Fruit fly (Drosophila melanogaster) whole organism, embryonic: ENCODE data around the gene Rnf146.

ENCODE experiments used
- Ada2b ChIP-seq: fragments of 200-800 bp; sonication (Bioruptor generic); IDR thresholded peaks from 2 replicates; pipeline ENCODE4 v1.3.6; 2022; ENCODE audit warnings: missing biosample characterization, missing genetic modification characterization
- Antp ChIP-seq: fragments of 200-800 bp; sonication (Bioruptor generic); optimal IDR thresholded peaks from 3 replicates; lab custom pipeline; 2016; ENCODE audit warnings: missing biosample characterization, missing genetic modification characterization
- BEAF-32 ChIP-seq: fragments of 200-800 bp; sonication (Bioruptor generic); optimal IDR thresholded peaks from 3 replicates; lab custom pipeline; 2017; ENCODE audit warnings: missing biosample characterization, missing genetic modification characterization, mild to moderate bottlenecking, moderate library complexity, missing genetic modification reagents
- Blimp-1 ChIP-seq: fragments of 200-800 bp; sonication (Bioruptor generic); optimal IDR thresholded peaks from 3 replicates; lab custom pipeline; 2018; ENCODE audit warnings: missing biosample characterization, missing genetic modification characterization, mild to moderate bottlenecking, moderate library complexity, missing genetic modification reagents
- CG10267 ChIP-seq: fragments of 200-800 bp; sonication (Bioruptor generic); optimal IDR thresholded peaks from 2 replicates; lab custom pipeline; 2018; ENCODE audit warnings: missing biosample characterization, mild to moderate bottlenecking, missing genetic modification characterization, moderate library complexity
- CG11560 ChIP-seq: fragments of 200-800 bp; sonication (Bioruptor generic); IDR thresholded peaks from 3 replicates; pipeline ENCODE4 v1.3.6; 2022; ENCODE audit warnings: missing biosample characterization, missing genetic modification characterization
- CG14014 ChIP-seq: fragments of 200-800 bp; sonication (Bioruptor generic); IDR thresholded peaks from 2 replicates; pipeline ENCODE4 v1.3.6; 2022; ENCODE audit warnings: missing biosample characterization, missing genetic modification characterization
- CG14050 ChIP-seq: fragments of 200-800 bp; sonication (Bioruptor generic); IDR thresholded peaks from 3 replicates; pipeline ENCODE4 v1.3.6; 2022; ENCODE audit warnings: missing biosample characterization, missing genetic modification characterization
- CG14710 ChIP-seq: fragments of 200-800 bp; sonication (Bioruptor generic); optimal IDR thresholded peaks from 3 replicates; lab custom pipeline; 2019; ENCODE audit warnings: missing biosample characterization, mild to moderate bottlenecking, missing genetic modification characterization, moderate library complexity
- CG16813 ChIP-seq: fragments of 200-800 bp; sonication (Bioruptor generic); IDR thresholded peaks from 3 replicates; pipeline ENCODE4 v1.3.6; 2022; ENCODE audit warnings: missing biosample characterization, missing genetic modification characterization; ENCODE audit not compliant: partially characterized antibody
- CG17829 ChIP-seq: fragments of 200-800 bp; optimal IDR thresholded peaks from 2 replicates; lab custom pipeline; 2019; ENCODE audit warnings: missing biosample characterization, mild to moderate bottlenecking, missing genetic modification characterization, moderate library complexity
- CG1832 ChIP-seq: fragments of 200-800 bp; sonication (Bioruptor generic); optimal IDR thresholded peaks from 2 replicates; lab custom pipeline; 2017; ENCODE audit warnings: missing biosample characterization, mild to moderate bottlenecking, missing genetic modification characterization, inconsistent platforms
- CG18476 ChIP-seq: fragments of 200-800 bp; sonication (Bioruptor generic); optimal IDR thresholded peaks from 2 replicates; lab custom pipeline; 2016; ENCODE audit warnings: missing biosample characterization, mild to moderate bottlenecking, missing genetic modification characterization
- CG2116 ChIP-seq: fragments of 200-800 bp; sonication (Bioruptor generic); optimal IDR thresholded peaks from 3 replicates; lab custom pipeline; 2018; ENCODE audit warnings: missing biosample characterization, mild to moderate bottlenecking, missing genetic modification characterization
- CG30403 ChIP-seq: fragments of 200-800 bp; sonication (Bioruptor generic); optimal IDR thresholded peaks from 3 replicates; lab custom pipeline; 2016; ENCODE audit warnings: missing biosample characterization, missing genetic modification characterization
- CG6689 ChIP-seq: fragments of 200-800 bp; sonication (Bioruptor generic); IDR thresholded peaks from 2 replicates; pipeline ENCODE4 v1.3.6; 2022; ENCODE audit warnings: missing biosample characterization, missing genetic modification characterization
- CG6854 ChIP-seq: fragments of 200-800 bp; sonication (Bioruptor generic); optimal IDR thresholded peaks from 3 replicates; lab custom pipeline; 2017; ENCODE audit warnings: missing biosample characterization, mild to moderate bottlenecking, missing genetic modification characterization
- CG9727 ChIP-seq: fragments of 200-800 bp; sonication (Bioruptor generic); optimal IDR thresholded peaks from 3 replicates; lab custom pipeline; 2017; ENCODE audit warnings: missing biosample characterization, mild to moderate bottlenecking, missing genetic modification characterization
- E2f2 ChIP-seq: fragments of 200-800 bp; sonication (Bioruptor generic); IDR thresholded peaks from 2 replicates; pipeline ENCODE4 v1.3.6; 2022; ENCODE audit warnings: missing biosample characterization, missing genetic modification characterization
- Gsc ChIP-seq: fragments of 200-800 bp; sonication (Bioruptor generic); IDR thresholded peaks from 2 replicates; pipeline ENCODE4 v1.3.6; 2022; ENCODE audit warnings: missing biosample characterization, missing genetic modification characterization
- HLH54F ChIP-seq: fragments of 200-800 bp; sonication (Bioruptor generic); optimal IDR thresholded peaks from 3 replicates; lab custom pipeline; 2016; ENCODE audit warnings: missing biosample characterization, missing genetic modification characterization
- Hr51 ChIP-seq, 2 experiments: fragments of 200-800 bp; sonication (Bioruptor generic); optimal IDR thresholded peaks; 2 replicates in 1 of 2; 3 replicates in 1 of 2; lab custom pipeline; 2016 to 2018; ENCODE audit warnings: missing biosample characterization in 2 of 2, missing genetic modification characterization in 2 of 2, mild to moderate bottlenecking in 1 of 2, moderate library complexity in 1 of 2
- MTF-1 ChIP-seq: fragments of 200-800 bp; sonication (Bioruptor generic); optimal IDR thresholded peaks from 2 replicates; lab custom pipeline; 2018; ENCODE audit warnings: missing biosample characterization, mild to moderate bottlenecking, missing genetic modification characterization, borderline replicate concordance
- Mad ChIP-seq: fragments of 200-800 bp; sonication (Bioruptor generic); optimal IDR thresholded peaks from 2 replicates; lab custom pipeline; 2016; ENCODE audit warnings: missing biosample characterization, missing genetic modification characterization
- Meics ChIP-seq: fragments of 200-800 bp; sonication (Bioruptor generic); optimal IDR thresholded peaks from 2 replicates; lab custom pipeline; 2017; ENCODE audit warnings: missing biosample characterization, mild to moderate bottlenecking, missing genetic modification characterization
- Nf-YB ChIP-seq: fragments of 200-800 bp; sonication (Bioruptor generic); optimal IDR thresholded peaks from 3 replicates; lab custom pipeline; 2019; ENCODE audit warnings: missing biosample characterization, mild to moderate bottlenecking, missing genetic modification characterization, moderate library complexity
- Optix ChIP-seq: fragments of 200-800 bp; sonication (Bioruptor generic); IDR thresholded peaks from 3 replicates; pipeline ENCODE4 v1.3.6; 2022; ENCODE audit warnings: missing biosample characterization, missing genetic modification characterization
- Rx ChIP-seq: fragments of 200-800 bp; sonication (Bioruptor generic); IDR thresholded peaks from 2 replicates; pipeline ENCODE4 v1.3.6; 2022; ENCODE audit warnings: missing biosample characterization, missing genetic modification characterization
- Spps ChIP-seq: fragments of 200-800 bp; sonication (Bioruptor generic); optimal IDR thresholded peaks from 2 replicates; lab custom pipeline; 2018; ENCODE audit warnings: missing biosample characterization, mild to moderate bottlenecking, missing genetic modification characterization
- Sry-β ChIP-seq: fragments of 200-800 bp; sonication (Bioruptor generic); optimal IDR thresholded peaks from 2 replicates; lab custom pipeline; 2018; ENCODE audit warnings: missing biosample characterization, mild to moderate bottlenecking, missing genetic modification characterization, moderate library complexity
- Taf1 ChIP-seq: fragments of 200-800 bp; sonication (Bioruptor generic); IDR thresholded peaks from 2 replicates; pipeline ENCODE4 v1.3.6; 2022; ENCODE audit warnings: missing biosample characterization, missing genetic modification characterization
- Usf ChIP-seq: fragments of 200-800 bp; sonication (Bioruptor generic); optimal IDR thresholded peaks from 2 replicates; lab custom pipeline; 2017; ENCODE audit warnings: missing genotype, missing biosample characterization, missing genetic modification characterization
- YL-1 ChIP-seq: fragments of 200-800 bp; sonication (Bioruptor generic); optimal IDR thresholded peaks from 3 replicates; lab custom pipeline; 2017; ENCODE audit warnings: missing biosample characterization, mild to moderate bottlenecking, missing genetic modification characterization
- al ChIP-seq: fragments of 200-800 bp; sonication (Bioruptor generic); IDR thresholded peaks from 2 replicates; pipeline ENCODE4 v1.3.6; 2022; ENCODE audit warnings: missing biosample characterization, missing genetic modification characterization
- cas ChIP-seq: fragments of 200-800 bp; sonication (Bioruptor generic); IDR thresholded peaks from 2 replicates; pipeline ENCODE4 v1.3.6; 2022; ENCODE audit warnings: missing biosample characterization, missing genetic modification characterization
- crc ChIP-seq: fragments of 200-800 bp; sonication (Bioruptor generic); optimal IDR thresholded peaks from 2 replicates; lab custom pipeline; 2016; ENCODE audit warnings: missing biosample characterization, missing genetic modification characterization
- da ChIP-seq: fragments of 200-800 bp; sonication (Bioruptor generic); optimal IDR thresholded peaks from 2 replicates; lab custom pipeline; 2016; ENCODE audit warnings: missing biosample characterization, missing genetic modification characterization
- dan ChIP-seq: fragments of 200-800 bp; sonication (Bioruptor generic); IDR thresholded peaks from 2 replicates; pipeline ENCODE4 v1.3.6; 2022; ENCODE audit warnings: missing biosample characterization, missing genetic modification characterization
- dysf ChIP-seq: fragments of 200-800 bp; sonication (Bioruptor generic); IDR thresholded peaks from 3 replicates; pipeline ENCODE4 v1.3.6; 2022; ENCODE audit warnings: missing biosample characterization, missing genetic modification characterization
- ftz-f1 ChIP-seq: fragments of 200-800 bp; sonication (Bioruptor generic); optimal IDR thresholded peaks from 2 replicates; lab custom pipeline; 2016; ENCODE audit warnings: missing biosample characterization, missing genetic modification characterization
- gsb ChIP-seq: fragments of 200-800 bp; sonication (Bioruptor generic); IDR thresholded peaks from 2 replicates; pipeline ENCODE4 v1.3.6; 2022; ENCODE audit warnings: missing biosample characterization, missing genetic modification characterization
- mirr ChIP-seq: fragments of 200-800 bp; sonication (Bioruptor generic); optimal IDR thresholded peaks from 3 replicates; lab custom pipeline; 2018; ENCODE audit warnings: missing biosample characterization, mild to moderate bottlenecking, missing genetic modification characterization
- odd ChIP-seq: fragments of 200-800 bp; sonication (Bioruptor generic); optimal IDR thresholded peaks from 2 replicates; lab custom pipeline; 2017; ENCODE audit warnings: missing biosample characterization, mild to moderate bottlenecking, missing genetic modification characterization
- onecut ChIP-seq: fragments of 200-800 bp; sonication (Bioruptor generic); IDR thresholded peaks from 2 replicates; pipeline ENCODE4 v1.3.6; 2022; ENCODE audit warnings: missing biosample characterization, missing genetic modification characterization
- slbo ChIP-seq: fragments of 200-800 bp; sonication (Bioruptor generic); IDR thresholded peaks from 2 replicates; pipeline ENCODE4 v1.3.6; 2022; ENCODE audit warnings: missing biosample characterization, missing genetic modification characterization
- vfl ChIP-seq: fragments of 200-800 bp; sonication (Bioruptor generic); optimal IDR thresholded peaks from 2 replicates; lab custom pipeline; 2016; ENCODE audit warnings: missing biosample characterization, missing genetic modification characterization

Rnf146 gene

DNA sequence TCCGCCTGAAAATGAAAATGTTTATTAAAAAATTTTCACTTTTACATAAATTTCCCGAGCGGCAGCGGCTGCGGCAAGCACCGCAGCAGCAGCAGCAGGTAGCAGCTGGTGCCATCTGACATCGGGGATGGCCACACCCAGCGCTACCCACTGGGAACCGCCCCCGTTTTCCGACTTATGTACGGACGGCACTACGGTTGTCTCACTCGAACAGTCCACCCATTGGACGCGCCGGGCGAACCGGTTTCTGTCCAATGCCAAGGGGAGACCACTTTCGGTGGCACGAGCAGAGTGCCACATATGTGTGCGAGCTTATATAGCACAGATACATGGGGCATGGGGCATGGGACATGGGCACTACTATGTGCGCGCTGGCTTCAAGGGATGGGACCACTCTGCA lies 40.3 kb upstream of the Rnf146 start (continued):
- TF ChIP-seq Gsc (GFP tag; lab: Robert Waterston, UW) (no peak), onecut (no peak), crc (GFP tag; lab: Kevin White, UChicago) (no peak), Usf (GFP tag; lab: Kevin White, UChicago) (no peak), Meics (GFP tag; lab: Kevin White, UChicago) (no peak), CG14710 (tag; lab: Kevin White, UChicago) (no peak), gsb (no peak), CG18476 (GFP tag; lab: Kevin White, UChicago) (no peak), CG16813 (GFP tag; lab: Robert Waterston, UW) (no peak), CG17829 (tag; lab: Kevin White, UChicago) (no peak), slbo (GFP tag; lab: Robert Waterston, UW) (no peak), cas (GFP tag; lab: Robert Waterston, UW) (no peak), Sry-β (GFP tag; lab: Kevin White, UChicago) (no peak), CG14050 (GFP tag; lab: Robert Waterston, UW) (no peak), Spps (tag; lab: Kevin White, UChicago) (no peak), ftz-f1 (GFP tag; lab: Kevin White, UChicago) (peak; percentile 31), Optix (GFP tag; lab: Robert Waterston, UW) (no peak), dan (no peak), YL-1 (GFP tag; lab: Kevin White, UChicago) (no peak), Ada2b (no peak), CG30403 (GFP tag; lab: Kevin White, UChicago) (no peak), al (no peak), Taf1 (GFP tag; lab: Robert Waterston, UW) (no peak), odd (GFP tag; lab: Kevin White, UChicago) (no peak), CG2116 (GFP tag; lab: Kevin White, UChicago) (no peak), dysf (no peak), CG6689 (GFP tag; lab: Robert Waterston, UW) (no peak), CG9727 (no peak), vfl (no peak), CG1832 (GFP tag; lab: Kevin White, UChicago) (peak; percentile 85), Hr51 (GFP tag; optimal IDR thresholded peaks at IDR 0.05; lab: Kevin White, UChicago) (no peak), E2f2 (GFP tag; lab: Robert Waterston, UW) (no peak), Nf-YB (GFP tag; lab: Kevin White, UChicago) (peak; percentile 100), CG10267 (tag; lab: Kevin White, UChicago) (no peak), CG6854 (GFP tag; lab: Kevin White, UChicago) (no peak), MTF-1 (no peak), Mad (GFP tag; lab: Kevin White, UChicago) (no peak), Rx (no peak), Blimp-1 (GFP tag; lab: Kevin White, UChicago) (no peak), da (peak; percentile 27), BEAF-32 (GFP tag; lab: Kevin White, UChicago) (no peak), CG11560 (tag; lab: Robert Waterston, UW) (no peak), CG14014 (GFP tag; lab: Robert Waterston, UW) (no peak), Antp (no peak), mirr (GFP tag; lab: Kevin White, UChicago) (no peak), HLH54F (GFP tag; lab: Kevin White, UChicago) (peak; percentile 8)
